Worm (Caenorhabditis elegans) whole organism, early embryonic: ENCODE data around the gene str-193.
A peak's percentile ranks its signal among the peaks of the same experiment; 100 is the strongest.

ENCODE experiments used
- B0310.2 ChIP-seq: sonication (generic microtip); optimal IDR thresholded peaks from 2 replicates; lab custom pipeline; 2016; ENCODE audit warnings: mild to moderate bottlenecking, missing genetic modification characterization, missing compliant biosample characterization
- F13C5.2 ChIP-seq: sonication (generic microtip); optimal IDR thresholded peaks from 2 replicates; lab custom pipeline; 2017; ENCODE audit warnings: mild to moderate bottlenecking, missing genetic modification characterization, inconsistent platforms, missing compliant biosample characterization
- aly-1 ChIP-seq: sonication (generic microtip); optimal IDR thresholded peaks from 2 replicates; lab custom pipeline; 2016; ENCODE audit warnings: missing genetic modification characterization, missing compliant biosample characterization
- ama-1 ChIP-seq: fragments of 150-350 bp; optimal IDR thresholded peaks from 2 replicates; lab custom pipeline; 2014
- ceh-13 ChIP-seq: fragments of 200-800 bp; sonication (Bioruptor generic); optimal IDR thresholded peaks from 2 replicates; lab custom pipeline; 2018; ENCODE audit warnings: mild to moderate bottlenecking, missing genetic modification characterization, missing compliant biosample characterization
- ceh-36 ChIP-seq: sonication (generic microtip); optimal IDR thresholded peaks from 2 replicates; lab custom pipeline; 2016; ENCODE audit warnings: missing genetic modification characterization, inconsistent platforms, missing compliant biosample characterization
- ets-7 ChIP-seq: sonication (generic microtip); optimal IDR thresholded peaks from 2 replicates; lab custom pipeline; 2016; ENCODE audit warnings: missing genotype, missing genetic modification characterization, missing compliant biosample characterization
- flt-1 ChIP-seq: fragments of 200-800 bp; sonication (Bioruptor generic); IDR thresholded peaks from 2 replicates; pipeline ENCODE4 v1.3.6; 2022; ENCODE audit warnings: missing genetic modification characterization, missing compliant biosample characterization
- hmbx-1 ChIP-seq: sonication (generic microtip); optimal IDR thresholded peaks from 2 replicates; lab custom pipeline; 2016; ENCODE audit warnings: mild to moderate bottlenecking, missing genetic modification characterization, missing compliant biosample characterization
- hmg-4 ChIP-seq: fragments of 200-800 bp; sonication (Bioruptor generic); optimal IDR thresholded peaks from 2 replicates; lab custom pipeline; 2018; ENCODE audit warnings: mild to moderate bottlenecking, missing genetic modification characterization, missing compliant biosample characterization
- hnd-1 ChIP-seq: sonication (generic microtip); optimal IDR thresholded peaks from 2 replicates; lab custom pipeline; 2016; ENCODE audit warnings: missing genetic modification characterization, missing compliant biosample characterization
- pes-1 ChIP-seq: fragments of 200-800 bp; sonication (Bioruptor generic); IDR thresholded peaks from 2 replicates; pipeline ENCODE4 v1.3.6; 2022; ENCODE audit warnings: missing genetic modification reagents, missing genetic modification characterization, missing compliant biosample characterization
- scrt-1 ChIP-seq: fragments of 200-800 bp; sonication (Bioruptor generic); IDR thresholded peaks from 2 replicates; pipeline ENCODE4 v1.3.6; 2022; ENCODE audit warnings: missing genetic modification characterization, missing compliant biosample characterization
- sea-1 ChIP-seq: fragments of 200-800 bp; sonication (Bioruptor generic); conservative IDR thresholded peaks from 2 replicates; pipeline ENCODE4 v1.3.6; 2022; ENCODE audit warnings: missing genetic modification characterization, missing compliant biosample characterization
- tbx-11 ChIP-seq: fragments of 200-800 bp; sonication (Bioruptor generic); IDR thresholded peaks from 2 replicates; pipeline ENCODE4 v1.3.6; 2022; ENCODE audit warnings: missing genetic modification characterization, missing compliant biosample characterization
- tbx-37 ChIP-seq: fragments of 200-800 bp; sonication (Bioruptor generic); conservative IDR thresholded peaks from 2 replicates; pipeline ENCODE4 v1.3.6; 2022; ENCODE audit warnings: missing genetic modification reagents, missing genetic modification characterization, missing compliant biosample characterization
- tra-4 ChIP-seq: sonication (generic microtip); optimal IDR thresholded peaks from 2 replicates; lab custom pipeline; 2017; ENCODE audit warnings: missing genetic modification characterization, missing compliant biosample characterization

The str-193 gene

ce11 chrV:9786721-9787131, 34.9 kb downstream of the str-193 start, which contains the start of gene F46B6.6:
Gene F46B6.6, minus strand, starts transcription at chrV:9786868.
- TF ChIP-seq ets-7 (tag; lab: Kevin White, UChicago), result no peak
- no peak for TF ChIP-seq hmg-4 (GFP tag; lab: Kevin White, UChicago)
- TF ChIP-seq ama-1 (lab: Kevin White, UChicago), result peak; percentile 44
- no peak for TF ChIP-seq ceh-36 (tag; lab: Kevin White, UChicago)

ce11 chrV:9784215-9784614, 37.4 kb downstream of the str-193 start:
- TF ChIP-seq ets-7 (tag; lab: Kevin White, UChicago) (no peak), tbx-37 (GFP tag; lab: Robert Waterston, UW) (no peak), hmg-4 (GFP tag; lab: Kevin White, UChicago) (no peak), flt-1 (GFP tag; lab: Robert Waterston, UW) (no peak)

ce11 chrV:9782969-9783368, 38.7 kb downstream of the str-193 start, which contains the start of gene F46B6.5:
Gene F46B6.5, minus strand, starts transcription at chrV:9783069.
- TF ChIP-seq tbx-37 (GFP tag; lab: Robert Waterston, UW), result no peak
- no peak for TF ChIP-seq ets-7 (tag; lab: Kevin White, UChicago)
- no peak for TF ChIP-seq aly-1
- no peak for TF ChIP-seq F13C5.2
- TF ChIP-seq pes-1 (GFP tag; lab: Robert Waterston, UW), result no peak
- no peak for TF ChIP-seq tra-4
- no peak for TF ChIP-seq hnd-1 (tag; lab: Kevin White, UChicago)
- TF ChIP-seq ama-1 (lab: Kevin White, UChicago), result no peak
- TF ChIP-seq hmbx-1 (tag; lab: Kevin White, UChicago), result no peak
- no peak for TF ChIP-seq scrt-1 (GFP tag; lab: Robert Waterston, UW)
- TF ChIP-seq B0310.2 (tag; lab: Kevin White, UChicago), result no peak

ce11 chrV:9782045-9782444, 39.6 kb downstream of the str-193 start:
- no peak for TF ChIP-seq B0310.2 (tag; lab: Kevin White, UChicago)
- no peak for TF ChIP-seq hnd-1 (tag; lab: Kevin White, UChicago)
- no peak for TF ChIP-seq ceh-13
- TF ChIP-seq tbx-37 (GFP tag; lab: Robert Waterston, UW), result no peak
- no peak for TF ChIP-seq ets-7 (tag; lab: Kevin White, UChicago)
- no peak for TF ChIP-seq hmbx-1 (tag; lab: Kevin White, UChicago)
- no peak for TF ChIP-seq flt-1 (GFP tag; lab: Robert Waterston, UW)
- TF ChIP-seq sea-1 (GFP tag; lab: Robert Waterston, UW), result no peak
- no peak for TF ChIP-seq aly-1
- no peak for TF ChIP-seq hmg-4 (GFP tag; lab: Kevin White, UChicago)
- TF ChIP-seq scrt-1 (GFP tag; lab: Robert Waterston, UW), result no peak
- TF ChIP-seq pes-1 (GFP tag; lab: Robert Waterston, UW), result no peak

- TF ChIP-seq tbx-37 (GFP tag; lab: Robert Waterston, UW) (no peak), tra-4 (no peak), tbx-11 (GFP tag; lab: Robert Waterston, UW) (no peak), aly-1 (no peak), F13C5.2 (no peak), flt-1 (GFP tag; lab: Robert Waterston, UW) (no peak), ama-1 (lab: Kevin White, UChicago) (no peak), ceh-36 (tag; lab: Kevin White, UChicago) (no peak), hmg-4 (GFP tag; lab: Kevin White, UChicago) (no peak), ceh-13 (no peak), ets-7 (tag; lab: Kevin White, UChicago) (no peak), hmbx-1 (tag; lab: Kevin White, UChicago) (no peak), B0310.2 (tag; lab: Kevin White, UChicago) (no peak), hnd-1 (tag; lab: Kevin White, UChicago) (no peak), sea-1 (GFP tag; lab: Robert Waterston, UW) (no peak), pes-1 (GFP tag; lab: Robert Waterston, UW) (no peak), scrt-1 (GFP tag; lab: Robert Waterston, UW) (no peak)
Measured at ce11 chrV:9779418-9779817, 42.2 kb downstream of the str-193 start, which contains the start of gene F46B6.4. Gene F46B6.4, minus strand, starts transcription at chrV:9779518.

ce11 chrV:9777645-9778044, 44.0 kb downstream of the str-193 start, which contains the start of gene smg-4:
Gene smg-4, minus strand, starts transcription at chrV:9777745.
- TF ChIP-seq ets-7 (tag; lab: Kevin White, UChicago) (no peak), ceh-36 (tag; lab: Kevin White, UChicago) (no peak), aly-1 (no peak)

- no peak for TF ChIP-seq hmbx-1 (tag; lab: Kevin White, UChicago)
- no peak for TF ChIP-seq ama-1 (lab: Kevin White, UChicago)
- TF ChIP-seq tbx-37 (GFP tag; lab: Robert Waterston, UW), result no peak
- no peak for TF ChIP-seq aly-1
- TF ChIP-seq ceh-36 (tag; lab: Kevin White, UChicago), result no peak
- no peak for TF ChIP-seq scrt-1 (GFP tag; lab: Robert Waterston, UW)
- TF ChIP-seq ceh-13, result no peak
- TF ChIP-seq pes-1 (GFP tag; lab: Robert Waterston, UW), result no peak
- TF ChIP-seq B0310.2 (tag; lab: Kevin White, UChicago), result no peak
- TF ChIP-seq F13C5.2, result no peak
- no peak for TF ChIP-seq flt-1 (GFP tag; lab: Robert Waterston, UW)
- no peak for TF ChIP-seq sea-1 (GFP tag; lab: Robert Waterston, UW)
- TF ChIP-seq tra-4, result no peak
- no peak for TF ChIP-seq tbx-11 (GFP tag; lab: Robert Waterston, UW)
- TF ChIP-seq hmg-4 (GFP tag; lab: Kevin White, UChicago), result no peak
- TF ChIP-seq hnd-1 (tag; lab: Kevin White, UChicago), result no peak
- TF ChIP-seq ets-7 (tag; lab: Kevin White, UChicago), result no peak
Measured at ce11 chrV:9775734-9776133, 45.9 kb downstream of the str-193 start, which contains the start of gene F46B6.12. Gene F46B6.12, minus strand, starts transcription at chrV:9775834.

- no peak for TF ChIP-seq ceh-13
- TF ChIP-seq B0310.2 (tag; lab: Kevin White, UChicago), result no peak
- TF ChIP-seq ceh-36 (tag; lab: Kevin White, UChicago), result no peak
- no peak for TF ChIP-seq tra-4
- TF ChIP-seq aly-1, result no peak
- TF ChIP-seq tbx-37 (GFP tag; lab: Robert Waterston, UW), result no peak
- no peak for TF ChIP-seq ets-7 (tag; lab: Kevin White, UChicago)
- no peak for TF ChIP-seq pes-1 (GFP tag; lab: Robert Waterston, UW)
- no peak for TF ChIP-seq ama-1 (lab: Kevin White, UChicago)
- no peak for TF ChIP-seq scrt-1 (GFP tag; lab: Robert Waterston, UW)
- TF ChIP-seq hnd-1 (tag; lab: Kevin White, UChicago), result no peak
- no peak for TF ChIP-seq flt-1 (GFP tag; lab: Robert Waterston, UW)
- no peak for TF ChIP-seq hmbx-1 (tag; lab: Kevin White, UChicago)
- TF ChIP-seq F13C5.2, result no peak
Measured at ce11 chrV:9771970-9772369, 49.7 kb downstream of the str-193 start, which contains the start of gene F46B6.2. Gene F46B6.2, plus strand, starts transcription at chrV:9772285.
